Worm (Caenorhabditis elegans): ENCODE measurements around the gene ubxn-3.

DNA sequence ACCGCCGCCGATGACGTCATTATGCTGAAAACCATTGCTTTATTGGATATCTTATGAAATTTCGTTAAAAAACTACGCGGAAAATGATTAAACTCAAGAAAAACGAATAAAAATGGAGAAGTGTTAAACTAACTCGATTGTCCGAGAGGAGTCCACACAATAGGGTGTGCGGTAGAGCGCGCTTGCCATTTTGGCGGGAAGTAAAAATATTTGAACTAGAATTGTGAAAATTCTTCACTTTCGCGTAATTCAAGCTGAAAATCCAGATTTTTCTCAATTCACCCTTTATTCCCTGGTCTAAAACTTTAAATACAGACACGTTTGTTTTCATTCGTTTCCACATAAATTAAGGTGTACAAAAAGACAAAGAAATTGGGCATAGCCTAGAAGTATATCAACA is 3.9 kb downstream of the ubxn-3 start, which contains the start of gene F48A11.4:
- TF ChIP-seq ref-1 (GFP tag; conservative IDR thresholded peaks at IDR 0.05) (no peak), tab-1 (GFP tag; IDR thresholded peaks at IDR 0.05) (no peak), ztf-23 (GFP tag; IDR thresholded peaks at IDR 0.05) (peak; percentile 78), klf-2 (GFP tag; conservative IDR thresholded peaks at IDR 0.05) (no peak), flt-1 (GFP tag; IDR thresholded peaks at IDR 0.05) (peak; percentile 75), med-1 (GFP tag; optimal IDR thresholded peaks at IDR 0.05; ENCODE audit: insufficient read depth) (no peak), cog-1 (tag; optimal IDR thresholded peaks at IDR 0.05) (peak; percentile 66), ztf-29 (GFP tag; IDR thresholded peaks at IDR 0.05) (no peak), T22C8.4 (GFP tag; IDR thresholded peaks at IDR 0.05) (no peak)

All from whole organism, midembryonic.